Worm (Caenorhabditis elegans): ENCODE measurements around the gene F56D5.6.

DNA sequence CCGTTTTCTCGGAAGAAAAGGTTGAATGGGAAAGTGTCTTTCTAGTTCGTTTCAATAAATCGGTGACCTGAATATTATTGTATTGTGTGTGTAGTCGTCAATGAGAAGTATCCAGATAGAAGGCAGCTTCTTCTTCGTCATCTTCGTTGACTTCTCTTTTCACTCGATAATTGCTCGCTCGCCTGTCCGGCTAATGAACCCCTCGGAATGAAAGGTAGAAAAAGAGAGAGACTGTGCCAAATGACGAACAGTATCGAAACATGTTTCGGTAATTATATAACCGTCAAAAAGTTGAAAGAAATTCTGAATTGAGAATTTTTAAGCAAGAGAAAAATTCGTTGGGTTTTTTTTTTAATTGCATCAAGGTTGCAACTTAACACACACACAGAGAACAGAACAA, 55.7 kb downstream of the F56D5.6 start, which contains the start of gene cutl-17:
- TF ChIP-seq zim-3 (tag; optimal IDR thresholded peaks at IDR 0.05) (no peak), F10E7.11 (tag; optimal IDR thresholded peaks at IDR 0.05) (no peak), snpc-4 (GFP tag; optimal IDR thresholded peaks at IDR 0.05) (no peak), snpc-4 (tag; optimal IDR thresholded peaks at IDR 0.05) (no peak), madf-8 (GFP tag; conservative IDR thresholded peaks at IDR 0.05) (no peak), egl-44 (GFP tag; IDR thresholded peaks at IDR 0.05) (no peak)

All from whole organism, young adult.